Worm (Caenorhabditis elegans) whole organism, young adult: Measurements from ENCODE around the gene arrd-8.

Experiments
- B0035.1 ChIP-seq: sonication (generic microtip); optimal IDR thresholded peaks from 2 replicates; lab custom pipeline; 2016; ENCODE audit warnings: missing genetic modification characterization, mild to moderate bottlenecking, missing compliant biosample characterization, missing genotype, missing genetic modification reagents
- B0336.3 ChIP-seq: fragments of 200-800 bp; sonication (Bioruptor generic); IDR thresholded peaks from 2 replicates; pipeline ENCODE4 v1.3.6; 2022; ENCODE audit warnings: missing genetic modification characterization, missing compliant biosample characterization
- C06A6.2 ChIP-seq: fragments of 200-800 bp; sonication (Bioruptor generic); conservative IDR thresholded peaks from 2 replicates; pipeline ENCODE4 v1.3.6; 2022; ENCODE audit warnings: missing genetic modification characterization, missing compliant biosample characterization
- D2030.7 ChIP-seq: fragments of 200-800 bp; sonication (Bioruptor generic); IDR thresholded peaks from 2 replicates; pipeline ENCODE4 v1.3.6; 2022; ENCODE audit warnings: missing genetic modification reagents, missing genetic modification characterization, missing compliant biosample characterization
- F33H1.4 ChIP-seq: fragments of 200-800 bp; sonication (Bioruptor generic); IDR thresholded peaks from 2 replicates; pipeline ENCODE4 v1.3.6; 2022; ENCODE audit warnings: missing genetic modification reagents, missing genetic modification characterization, missing compliant biosample characterization
- F49E8.2 ChIP-seq: sonication (generic microtip); optimal IDR thresholded peaks from 3 replicates; lab custom pipeline; 2017; ENCODE audit warnings: missing genetic modification characterization, mild to moderate bottlenecking, missing compliant biosample characterization, antibody characterized with exemption, moderate library complexity; ENCODE audit not compliant: insufficient read depth
- F52B5.7 ChIP-seq: sonication (generic microtip); optimal IDR thresholded peaks from 2 replicates; lab custom pipeline; 2016; ENCODE audit warnings: mild to moderate bottlenecking, missing genetic modification characterization, missing compliant biosample characterization
- F57C9.4 ChIP-seq: sonication (generic microtip); optimal IDR thresholded peaks from 2 replicates; lab custom pipeline; 2017; ENCODE audit warnings: mild to moderate bottlenecking, missing genetic modification characterization, missing compliant biosample characterization
- T07F8.4 ChIP-seq: sonication (generic microtip); optimal IDR thresholded peaks from 2 replicates; lab custom pipeline; 2016; ENCODE audit warnings: mild to moderate bottlenecking, missing genetic modification characterization, moderate library complexity, missing compliant biosample characterization
- Y95B8A.8 ChIP-seq: fragments of 200-800 bp; sonication (Bioruptor generic); IDR thresholded peaks from 2 replicates; pipeline ENCODE4 v1.3.6; 2022; ENCODE audit warnings: missing genetic modification reagents, missing genetic modification characterization, missing compliant biosample characterization
- ZK185.1 ChIP-seq: sonication (generic microtip); optimal IDR thresholded peaks from 2 replicates; lab custom pipeline; 2016; ENCODE audit warnings: mild to moderate bottlenecking, missing genetic modification characterization, missing compliant biosample characterization; ENCODE audit not compliant: poor library complexity, severe bottlenecking
- ama-1 ChIP-seq, 3 experiments: fragments of 150-350 bp in 1 of 3; sonication (generic microtip) in 2 of 3; optimal IDR thresholded peaks; 2 replicates each; lab custom pipeline; 2014 to 2018; ENCODE audit warnings: missing biosample characterization in 2 of 3, missing genetic modification characterization in 2 of 3, missing genetic modification reagents in 2 of 3
- athp-1 ChIP-seq: sonication (generic microtip); optimal IDR thresholded peaks from 2 replicates; lab custom pipeline; 2017; ENCODE audit warnings: mild to moderate bottlenecking, missing genetic modification characterization, missing compliant biosample characterization
- ceh-100 ChIP-seq: fragments of 200-800 bp; sonication (Bioruptor generic); IDR thresholded peaks from 2 replicates; pipeline ENCODE4 v1.3.6; 2022; ENCODE audit warnings: missing genetic modification reagents, missing genetic modification characterization, missing compliant biosample characterization
- ceh-91 ChIP-seq: fragments of 200-800 bp; sonication (Bioruptor generic); IDR thresholded peaks from 2 replicates; pipeline ENCODE4 v1.3.6; 2022; ENCODE audit warnings: missing genetic modification reagents, missing genetic modification characterization, missing compliant biosample characterization
- chd-7 ChIP-seq: sonication (generic microtip); optimal IDR thresholded peaks from 2 replicates; lab custom pipeline; 2016; ENCODE audit warnings: mild to moderate bottlenecking, missing genetic modification characterization, moderate library complexity, missing compliant biosample characterization
- die-1 ChIP-seq: sonication (generic microtip); optimal IDR thresholded peaks from 2 replicates; lab custom pipeline; 2016; ENCODE audit warnings: missing genotype, mild to moderate bottlenecking, missing genetic modification characterization, missing compliant biosample characterization
- dpff-1 ChIP-seq: sonication (generic microtip); optimal IDR thresholded peaks from 2 replicates; lab custom pipeline; 2017; ENCODE audit warnings: mild to moderate bottlenecking, missing genetic modification characterization, missing compliant biosample characterization
- dpl-1 ChIP-seq: fragments of 150-350 bp; optimal IDR thresholded peaks from 2 replicates; lab custom pipeline; 2014; ENCODE audit warnings: missing biosample characterization, missing genetic modification reagents, missing genetic modification characterization
- egrh-3 ChIP-seq: fragments of 200-800 bp; sonication (Bioruptor generic); IDR thresholded peaks from 2 replicates; pipeline ENCODE4 v1.3.6; 2022; ENCODE audit warnings: missing genetic modification reagents, missing genetic modification characterization, missing compliant biosample characterization
- ekl-4 ChIP-seq: fragments of 200-800 bp; sonication (Bioruptor generic); IDR thresholded peaks from 2 replicates; pipeline ENCODE4 v1.3.6; 2022; ENCODE audit warnings: missing genetic modification reagents, missing genetic modification characterization, missing compliant biosample characterization
- gei-17 ChIP-seq: fragments of 200-800 bp; sonication (Bioruptor generic); optimal IDR thresholded peaks from 2 replicates; lab custom pipeline; 2018; ENCODE audit warnings: mild to moderate bottlenecking, missing genetic modification characterization, missing compliant biosample characterization
- let-526 ChIP-seq: fragments of 200-800 bp; sonication (Bioruptor generic); IDR thresholded peaks from 2 replicates; pipeline ENCODE4 v1.3.6; 2022; ENCODE audit warnings: missing genetic modification reagents, missing genetic modification characterization, missing compliant biosample characterization
- let-607 ChIP-seq, 2 experiments: fragments of 200-800 bp in 1 of 2; sonication (Bioruptor generic) in 1 of 2; sonication (generic microtip) in 1 of 2; optimal IDR thresholded peaks; 2 replicates each; lab custom pipeline; 2016 to 2018; ENCODE audit warnings: mild to moderate bottlenecking in 2 of 2, missing compliant biosample characterization in 2 of 2, missing genetic modification characterization in 2 of 2, moderate library complexity in 2 of 2, missing genotype in 1 of 2
- lin-35 ChIP-seq, 3 experiments: fragments of 150-350 bp in 2 of 3; sonication (generic microtip) in 1 of 3; optimal IDR thresholded peaks; 2 replicates each; lab custom pipeline; 2014 to 2018; ENCODE audit warnings: missing biosample characterization in 3 of 3, missing genetic modification characterization in 3 of 3, missing genetic modification reagents in 3 of 3
- lir-1 ChIP-seq: fragments of 200-800 bp; sonication (Bioruptor generic); conservative IDR thresholded peaks from 2 replicates; pipeline ENCODE4 v1.3.6; 2022; ENCODE audit warnings: missing genetic modification reagents, missing genetic modification characterization, missing compliant biosample characterization
- madf-6 ChIP-seq: fragments of 200-800 bp; sonication (Bioruptor generic); IDR thresholded peaks from 2 replicates; pipeline ENCODE4 v1.3.6; 2022; ENCODE audit warnings: missing genetic modification reagents, missing genetic modification characterization, missing compliant biosample characterization
- madf-8 ChIP-seq: fragments of 200-800 bp; sonication (Bioruptor generic); conservative IDR thresholded peaks from 2 replicates; pipeline ENCODE4 v1.3.6; 2022; ENCODE audit warnings: missing genetic modification reagents, missing genetic modification characterization, missing compliant biosample characterization
- nfyb-1 ChIP-seq: fragments of 200-800 bp; sonication (Bioruptor generic); IDR thresholded peaks from 2 replicates; pipeline ENCODE4 v1.3.6; 2022; ENCODE audit warnings: missing genetic modification reagents, missing genetic modification characterization, missing compliant biosample characterization
- nhr-120 ChIP-seq: fragments of 200-800 bp; sonication (Bioruptor generic); IDR thresholded peaks from 2 replicates; pipeline ENCODE4 v1.3.6; 2022; ENCODE audit warnings: missing genetic modification characterization, missing compliant biosample characterization
- nhr-90 ChIP-seq: sonication (generic microtip); optimal IDR thresholded peaks from 2 replicates; lab custom pipeline; 2016; ENCODE audit warnings: missing genotype, mild to moderate bottlenecking, missing genetic modification characterization, missing compliant biosample characterization
- pbrm-1 ChIP-seq: fragments of 200-800 bp; sonication (Bioruptor generic); IDR thresholded peaks from 2 replicates; pipeline ENCODE4 v1.3.6; 2022; ENCODE audit warnings: missing genetic modification reagents, missing genetic modification characterization, missing compliant biosample characterization
- repo-1 ChIP-seq: sonication (generic microtip); optimal IDR thresholded peaks from 2 replicates; lab custom pipeline; 2017; ENCODE audit warnings: mild to moderate bottlenecking, missing genetic modification characterization, missing compliant biosample characterization
- sea-2 ChIP-seq: fragments of 200-800 bp; sonication (Bioruptor generic); IDR thresholded peaks from 2 replicates; pipeline ENCODE4 v1.3.6; 2022; ENCODE audit warnings: missing genetic modification characterization, missing compliant biosample characterization
- snpc-3.4 ChIP-seq: sonication (generic microtip); optimal IDR thresholded peaks from 2 replicates; lab custom pipeline; 2017; ENCODE audit warnings: missing genetic modification characterization, mild to moderate bottlenecking, missing compliant biosample characterization, antibody characterized with exemption, moderate library complexity, missing genotype, missing genetic modification reagents
- snpc-4 ChIP-seq, 5 experiments: fragments of 150-350 bp in 1 of 5; sonication (generic microtip) in 4 of 5; optimal IDR thresholded peaks; 2 replicates each; lab custom pipeline; 2014 to 2018; ENCODE audit warnings: missing genetic modification characterization in 5 of 5, missing biosample characterization in 3 of 5, antibody characterized with exemption in 2 of 5, mild to moderate bottlenecking in 2 of 5, missing compliant biosample characterization in 2 of 5, missing genotype in 2 of 5, moderate library complexity in 2 of 5, missing genetic modification reagents in 1 of 5
- tbp1 ChIP-seq: fragments of 200-800 bp; sonication (Bioruptor generic); optimal IDR thresholded peaks from 2 replicates; lab custom pipeline; 2018; ENCODE audit warnings: mild to moderate bottlenecking, missing genetic modification characterization, missing compliant biosample characterization
- tlf-1 ChIP-seq: fragments of 200-800 bp; sonication (Bioruptor generic); optimal IDR thresholded peaks from 2 replicates; lab custom pipeline; 2018; ENCODE audit warnings: mild to moderate bottlenecking, missing genetic modification characterization, missing compliant biosample characterization
- ztf-18 ChIP-seq: sonication (generic microtip); optimal IDR thresholded peaks from 2 replicates; lab custom pipeline; 2016; ENCODE audit warnings: missing genotype, mild to moderate bottlenecking, missing genetic modification characterization, missing compliant biosample characterization
- ztf-26 ChIP-seq: sonication (generic microtip); optimal IDR thresholded peaks from 2 replicates; lab custom pipeline; 2017; ENCODE audit warnings: missing genetic modification characterization, missing compliant biosample characterization
- ztf-28 ChIP-seq: fragments of 200-800 bp; sonication (Bioruptor generic); IDR thresholded peaks from 2 replicates; pipeline ENCODE4 v1.3.6; 2022; ENCODE audit warnings: missing genetic modification reagents, missing genetic modification characterization, missing compliant biosample characterization

Gene arrd-8

DNA sequence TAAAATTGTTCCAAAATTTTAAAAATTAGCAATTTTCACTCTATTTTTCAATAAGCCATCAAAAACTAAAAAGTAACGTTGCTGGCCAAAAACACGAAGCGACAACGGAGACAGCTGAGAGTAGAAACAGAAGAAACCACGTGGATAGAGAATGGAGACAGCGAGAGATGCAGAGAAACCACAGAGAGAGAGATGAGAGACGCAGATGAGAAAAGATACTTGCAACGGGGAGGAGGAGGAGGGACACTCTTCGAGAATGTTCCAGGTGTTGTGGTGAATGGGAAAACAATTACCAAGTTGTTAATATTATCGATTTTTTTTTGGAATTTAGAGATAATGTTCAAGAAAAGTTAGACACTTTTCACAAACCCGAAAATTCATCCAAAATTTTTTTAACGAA, 37.5 kb downstream of the arrd-8 start (continued):
- TF ChIP-seq snpc-3.4, result no peak
- peak; percentile 45 for TF ChIP-seq ztf-18 (tag; lab: Kevin White, UChicago)
- peak; percentile 79 to 92 for TF ChIP-seq let-607 (tag; optimal IDR thresholded peaks at IDR 0.05; lab: Kevin White, UChicago)
- peak; percentile 33; the same call in 1 of the 2 replicates for TF ChIP-seq F33H1.4 (GFP tag; lab: Robert Waterston, UW)
- TF ChIP-seq nfyb-1, result peak; percentile 91
- peak; percentile 48 for TF ChIP-seq B0035.1 (tag; lab: Kevin White, UChicago)
- TF ChIP-seq F57C9.4 (tag; lab: Kevin White, UChicago), result no peak
- peak; percentile 84 for TF ChIP-seq chd-7
- peak; percentile 34; the same call in 1 of the 2 replicates for TF ChIP-seq madf-6 (GFP tag; lab: Robert Waterston, UW)
- peak; percentile 57 for TF ChIP-seq gei-17
- TF ChIP-seq ekl-4, result peak; percentile 95
- TF ChIP-seq lin-35 (GFP tag; optimal IDR thresholded peaks at IDR 0.05; lab: Kevin White, UChicago), result peak in 1 of 3 experiments; percentile 82
- TF ChIP-seq ama-1 (optimal IDR thresholded peaks at IDR 0.05; lab: Kevin White, UChicago), result peak; percentile 69
- no peak for TF ChIP-seq ama-1 (GFP tag; optimal IDR thresholded peaks at IDR 0.05; lab: Kevin White, UChicago)
- peak; percentile 65 for TF ChIP-seq tbp1 (GFP tag; lab: Kevin White, UChicago)
- no peak for TF ChIP-seq ztf-28 (GFP tag; lab: Robert Waterston, UW)
- TF ChIP-seq repo-1, result peak; percentile 70
- TF ChIP-seq pbrm-1 (GFP tag; lab: Robert Waterston, UW), result peak; percentile 94
- TF ChIP-seq ceh-100 (GFP tag; lab: Robert Waterston, UW), result peak; percentile 64
- TF ChIP-seq ZK185.1, result peak; percentile 67
- TF ChIP-seq let-526 (GFP tag; lab: Robert Waterston, UW), result peak; percentile 77
- peak; percentile 12 for TF ChIP-seq dpl-1 (GFP tag; lab: Kevin White, UChicago)
- TF ChIP-seq D2030.7 (GFP tag; lab: Robert Waterston, UW), result no peak
- peak; percentile 91 for TF ChIP-seq ztf-26
- peak; percentile 27 for TF ChIP-seq die-1 (tag; lab: Kevin White, UChicago)
- peak; percentile 8 for TF ChIP-seq T07F8.4 (tag; lab: Kevin White, UChicago)
- TF ChIP-seq C06A6.2, result peak; percentile 87
- peak; percentile 43 for TF ChIP-seq nhr-90
- TF ChIP-seq nhr-120, result no peak
- TF ChIP-seq Y95B8A.8 (GFP tag; lab: Robert Waterston, UW), result 0 out of 2 replicates have a peak, but pooled peaks have one; percentile 15
- TF ChIP-seq ceh-91 (GFP tag; lab: Robert Waterston, UW), result no peak
- TF ChIP-seq snpc-4 (GFP tag; optimal IDR thresholded peaks at IDR 0.05; lab: Kevin White, UChicago), result no peak
- peak in 3 of 4 experiments; percentile 49 to 73 (median 70) for TF ChIP-seq snpc-4 (tag; optimal IDR thresholded peaks at IDR 0.05; lab: Kevin White, UChicago)
- no peak for TF ChIP-seq madf-8 (GFP tag; lab: Robert Waterston, UW)
- no peak for TF ChIP-seq sea-2
- TF ChIP-seq F49E8.2 (tag; lab: Kevin White, UChicago), result no peak
- TF ChIP-seq dpff-1, result no peak
- TF ChIP-seq B0336.3, result peak; percentile 89
- TF ChIP-seq F52B5.7 (tag; lab: Kevin White, UChicago), result no peak
- peak; percentile 78 for TF ChIP-seq tlf-1
- peak; percentile 70; the same call in 1 of the 2 replicates for TF ChIP-seq lir-1 (GFP tag; lab: Robert Waterston, UW)
- peak; percentile 72 for TF ChIP-seq egrh-3 (GFP tag; lab: Robert Waterston, UW)
- peak; percentile 77 for TF ChIP-seq athp-1
- TF ChIP-seq, all 124 proteins: peak for 59
